In the genomic region with DNA sequence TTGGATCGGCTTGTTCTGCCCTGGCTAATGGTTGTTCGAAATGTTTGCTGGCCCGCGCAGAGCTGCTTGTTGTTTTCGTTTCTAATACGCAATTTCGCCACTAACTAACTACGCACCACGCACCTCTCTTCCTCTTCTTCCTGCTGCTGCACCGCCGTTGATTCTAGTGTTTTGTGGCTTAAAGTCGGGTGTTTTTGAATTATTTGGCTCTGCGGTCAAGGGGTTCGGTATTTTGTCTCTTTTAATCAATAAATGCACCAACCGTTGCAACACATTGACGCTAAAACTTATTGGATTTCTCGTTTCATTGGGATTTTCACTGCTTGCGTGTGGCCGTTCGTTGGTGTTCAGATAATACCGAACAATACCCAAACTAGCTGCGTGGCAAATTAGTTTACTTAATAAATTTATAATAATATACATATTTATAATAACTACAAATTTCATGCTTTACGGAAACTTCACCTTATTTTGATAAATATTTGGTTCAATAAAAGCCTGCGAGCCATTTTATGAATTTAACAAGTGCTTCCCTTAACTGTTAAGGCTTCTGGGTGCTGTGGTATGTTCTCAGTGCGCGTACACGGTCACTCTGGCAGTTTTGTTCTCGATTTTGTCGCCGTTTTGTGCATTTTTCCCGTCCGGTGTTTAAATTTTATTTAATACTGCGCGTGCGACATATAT, we compare ENCODE assay signal across 1 fruit fly cellular context.
TF ChIP-seq lines count a peak whose summit lies in the region.

A gene (minus strand): TSS at position 351 of the 684 bp plus-strand sequence.
A gene (plus strand): TSS at position 571 of the 684 bp plus-strand sequence.

TF ChIP-seq in whole organism, embryonic, 481 proteins besides CTCF, POLR2A, EP300 and RAD21 (continued from another document and continues in another):
- TF ChIP-seq ase (GFP tag; IDR thresholded peaks at IDR 0.05; lab: Robert Waterston, UW) (no peak), rib (GFP tag; IDR thresholded peaks at IDR 0.05; lab: Robert Waterston, UW) (no peak), lbe (GFP tag; optimal IDR thresholded peaks at IDR 0.05; lab: Kevin White, UChicago) (no peak), MTF-1 (GFP tag; optimal IDR thresholded peaks at IDR 0.05; lab: Kevin White, UChicago; ENCODE audit: borderline replicate concordance) (no peak), CG42726 (GFP tag; IDR thresholded peaks at IDR 0.05; lab: Robert Waterston, UW; ENCODE audit: partially characterized antibody) (no peak), CG17385 (GFP tag; optimal IDR thresholded peaks at IDR 0.05; lab: Kevin White, UChicago) (peak; percentile 94), Hsf (GFP tag; optimal IDR thresholded peaks at IDR 0.05; lab: Kevin White, UChicago) (no peak), gsb-n (tag; optimal IDR thresholded peaks at IDR 0.05; lab: Kevin White, UChicago) (peak; percentile 69), CG17612 (GFP tag; IDR thresholded peaks at IDR 0.05; lab: Robert Waterston, UW) (no peak), emc (GFP tag; optimal IDR thresholded peaks at IDR 0.05; lab: Kevin White, UChicago) (no peak), ro (GFP tag; IDR thresholded peaks at IDR 0.05; lab: Robert Waterston, UW) (no peak), CG1529 (GFP tag; optimal IDR thresholded peaks at IDR 0.05; lab: Kevin White, UChicago) (no peak), crc (GFP tag; optimal IDR thresholded peaks at IDR 0.05; lab: Kevin White, UChicago) (no peak), CG31441 (GFP tag; IDR thresholded peaks at IDR 0.05; lab: Robert Waterston, UW) (peak; percentile 54; the same call in 1 of the 2 replicates), CG32772 (GFP tag; IDR thresholded peaks at IDR 0.05; lab: Robert Waterston, UW) (no peak), amos (GFP tag; IDR thresholded peaks at IDR 0.05; lab: Robert Waterston, UW; ENCODE audit: partially characterized antibody) (peak; percentile 27; the same call in 1 of the 2 replicates), ato (GFP tag; IDR thresholded peaks at IDR 0.05; lab: Robert Waterston, UW; ENCODE audit: partially characterized antibody) (no peak), Aef1 (GFP tag; IDR thresholded peaks at IDR 0.05; lab: Robert Waterston, UW) (no peak), jing (GFP tag; optimal IDR thresholded peaks at IDR 0.05; lab: Kevin White, UChicago) (no peak), tna (GFP tag; IDR thresholded peaks at IDR 0.05; lab: Robert Waterston, UW; ENCODE audit: partially characterized antibody) (no peak; the same call in 1 of the 2 replicates), CG6175 (GFP tag; IDR thresholded peaks at IDR 0.05; lab: Robert Waterston, UW) (no peak), Lhr (GFP tag; optimal IDR thresholded peaks at IDR 0.05; lab: Kevin White, UChicago) (peak; percentile 40), az2 (GFP tag; optimal IDR thresholded peaks at IDR 0.05; lab: Kevin White, UChicago) (no peak), Hmr (GFP tag; optimal IDR thresholded peaks at IDR 0.05; lab: Kevin White, UChicago) (peak; percentile 55), CG4707 (GFP tag; optimal IDR thresholded peaks at IDR 0.05; lab: Kevin White, UChicago) (no peak), gfzf (GFP tag; optimal IDR thresholded peaks at IDR 0.05; lab: Kevin White, UChicago) (peak; percentile 82), luna (GFP tag; optimal IDR thresholded peaks at IDR 0.05; lab: Kevin White, UChicago) (no peak), CG3163 (GFP tag; optimal IDR thresholded peaks at IDR 0.05; lab: Kevin White, UChicago) (no peak), bab2 (GFP tag; optimal IDR thresholded peaks at IDR 0.05; lab: Kevin White, UChicago) (no peak), GATAe (GFP tag; conservative IDR thresholded peaks at IDR 0.05; lab: Robert Waterston, UW) (no peak), danr (GFP tag; IDR thresholded peaks at IDR 0.05; lab: Robert Waterston, UW) (no peak), CG3838 (GFP tag; optimal IDR thresholded peaks at IDR 0.05; lab: Kevin White, UChicago) (no peak), fd96Cb (tag; optimal IDR thresholded peaks at IDR 0.05; lab: Kevin White, UChicago) (no peak), dan (GFP tag; IDR thresholded peaks at IDR 0.05; lab: Robert Waterston, UW) (no peak), Opbp (GFP tag; IDR thresholded peaks at IDR 0.05; lab: Robert Waterston, UW; ENCODE audit: partially characterized antibody) (no peak), hkb (optimal IDR thresholded peaks at IDR 0.05; lab: Kevin White, UChicago) (no peak), hkb (GFP tag; IDR thresholded peaks at IDR 0.05; lab: Robert Waterston, UW) (no peak), CG4282 (GFP tag; optimal IDR thresholded peaks at IDR 0.05; lab: Kevin White, UChicago) (no peak), chif (GFP tag; optimal IDR thresholded peaks at IDR 0.05; lab: Kevin White, UChicago) (no peak), CG30431 (GFP tag; optimal IDR thresholded peaks at IDR 0.05; lab: Kevin White, UChicago) (no peak), CG10274 (GFP tag; optimal IDR thresholded peaks at IDR 0.05; lab: Kevin White, UChicago) (no peak), h (optimal IDR thresholded peaks at IDR 0.05; lab: Kevin White, UChicago) (no peak), tap (tag; optimal IDR thresholded peaks at IDR 0.05; lab: Kevin White, UChicago) (no peak), H15 (GFP tag; IDR thresholded peaks at IDR 0.05; lab: Robert Waterston, UW) (no peak), CG2129 (GFP tag; IDR thresholded peaks at IDR 0.05; lab: Robert Waterston, UW; ENCODE audit: partially characterized antibody) (no peak), CG13287 (GFP tag; IDR thresholded peaks at IDR 0.05; lab: Robert Waterston, UW; ENCODE audit: partially characterized antibody) (no peak), p53 (GFP tag; optimal IDR thresholded peaks at IDR 0.05; lab: Kevin White, UChicago) (no peak), B-H2 (GFP tag; optimal IDR thresholded peaks at IDR 0.05; lab: Kevin White, UChicago) (no peak), Neu2 (GFP tag; optimal IDR thresholded peaks at IDR 0.05; lab: Kevin White, UChicago; ENCODE audit: borderline replicate concordance) (no peak), exex (tag; optimal IDR thresholded peaks at IDR 0.05; lab: Kevin White, UChicago) (no peak), CG6765 (GFP tag; optimal IDR thresholded peaks at IDR 0.05; lab: Kevin White, UChicago) (peak; percentile 50), slp2 (GFP tag; optimal IDR thresholded peaks at IDR 0.05; lab: Kevin White, UChicago) (no peak), Rx (GFP tag; IDR thresholded peaks at IDR 0.05; lab: Robert Waterston, UW) (no peak), Dek (tag; optimal IDR thresholded peaks at IDR 0.05; lab: Kevin White, UChicago) (no peak), YL-1 (GFP tag; optimal IDR thresholded peaks at IDR 0.05; lab: Kevin White, UChicago) (peak; percentile 96), CG8765 (GFP tag; IDR thresholded peaks at IDR 0.05; lab: Robert Waterston, UW) (no peak), HLHmδ (GFP tag; optimal IDR thresholded peaks at IDR 0.05; lab: Kevin White, UChicago) (no peak), CG3281 (GFP tag; optimal IDR thresholded peaks at IDR 0.05; lab: Kevin White, UChicago) (peak; percentile 39), CG10267 (tag; optimal IDR thresholded peaks at IDR 0.05; lab: Kevin White, UChicago) (peak; percentile 75), mld (GFP tag; IDR thresholded peaks at IDR 0.05; lab: Robert Waterston, UW; ENCODE audit: partially characterized antibody) (no peak), HHEX (GFP tag; optimal IDR thresholded peaks at IDR 0.05; lab: Kevin White, UChicago) (no peak), crp (GFP tag; optimal IDR thresholded peaks at IDR 0.05; lab: Kevin White, UChicago) (peak in 1 of 2 experiments; percentile 13), Med (GFP tag; lab: Kevin White, UChicago) (no peak), CG10543 (GFP tag; optimal IDR thresholded peaks at IDR 0.05; lab: Kevin White, UChicago) (peak; percentile 39), sens (GFP tag; lab: Kevin White, UChicago) (no peak), unpg (GFP tag; optimal IDR thresholded peaks at IDR 0.05; lab: Kevin White, UChicago) (peak; percentile 20), CG10321 (GFP tag; IDR thresholded peaks at IDR 0.05; lab: Robert Waterston, UW) (no peak), Ravus (GFP tag; IDR thresholded peaks at IDR 0.05; lab: Robert Waterston, UW) (no peak), H2.0 (GFP tag; IDR thresholded peaks at IDR 0.05; lab: Robert Waterston, UW) (no peak), da (GFP tag; optimal IDR thresholded peaks at IDR 0.05; lab: Kevin White, UChicago) (no peak), run (tag; optimal IDR thresholded peaks at IDR 0.05; lab: Kevin White, UChicago) (no peak), ap (GFP tag; IDR thresholded peaks at IDR 0.05; lab: Robert Waterston, UW) (no peak), jigr1 (GFP tag; IDR thresholded peaks at IDR 0.05; lab: Robert Waterston, UW) (no peak), Rfx (GFP tag; IDR thresholded peaks at IDR 0.05; lab: Robert Waterston, UW) (no peak), Chrac-16 (GFP tag; optimal IDR thresholded peaks at IDR 0.05; lab: Kevin White, UChicago) (no peak), dpn (GFP tag; optimal IDR thresholded peaks at IDR 0.05; lab: Kevin White, UChicago) (peak in 1 of 2 experiments; percentile 9), nau (GFP tag; optimal IDR thresholded peaks at IDR 0.05; lab: Kevin White, UChicago) (no peak), bcd (GFP tag; optimal IDR thresholded peaks at IDR 0.05; lab: Kevin White, UChicago) (no peak), CG13296 (GFP tag; optimal IDR thresholded peaks at IDR 0.05; lab: Kevin White, UChicago) (no peak), Hr78 (GFP tag; optimal IDR thresholded peaks at IDR 0.05; lab: Kevin White, UChicago) (no peak), tin (GFP tag; optimal IDR thresholded peaks at IDR 0.05; lab: Kevin White, UChicago) (no peak), Xrp1 (GFP tag; IDR thresholded peaks at IDR 0.05; lab: Robert Waterston, UW) (no peak), org-1 (GFP tag; optimal IDR thresholded peaks at IDR 0.05; lab: Kevin White, UChicago) (no peak), knrl (GFP tag; IDR thresholded peaks at IDR 0.05; lab: Robert Waterston, UW; ENCODE audit: partially characterized antibody) (peak; percentile 41; the same call in 1 of the 3 replicates), pan (optimal IDR thresholded peaks at IDR 0.05; lab: Kevin White, UChicago) (no peak), pan (GFP tag; optimal IDR thresholded peaks at IDR 0.05 in 1 of 2, IDR thresholded peaks at IDR 0.05 in 1 of 2) (no peak), ham (GFP tag; IDR thresholded peaks at IDR 0.05; lab: Robert Waterston, UW) (no peak), Usf (GFP tag; optimal IDR thresholded peaks at IDR 0.05; lab: Kevin White, UChicago) (no peak), Lim3 (GFP tag; IDR thresholded peaks at IDR 0.05; lab: Robert Waterston, UW) (no peak), Fer2 (tag; optimal IDR thresholded peaks at IDR 0.05; lab: Kevin White, UChicago) (no peak), Asciz (GFP tag; optimal IDR thresholded peaks at IDR 0.05; lab: Kevin White, UChicago) (no peak), CG31365 (tag; optimal IDR thresholded peaks at IDR 0.05; lab: Kevin White, UChicago) (no peak), Hey (tag; optimal IDR thresholded peaks at IDR 0.05; lab: Kevin White, UChicago) (no peak), CG4360 (GFP tag; IDR thresholded peaks at IDR 0.05; lab: Robert Waterston, UW) (no peak), CG14965 (GFP tag; optimal IDR thresholded peaks at IDR 0.05; lab: Kevin White, UChicago; ENCODE audit: borderline replicate concordance) (no peak), CG2199 (GFP tag; IDR thresholded peaks at IDR 0.05; lab: Robert Waterston, UW) (no peak), CG18599 (GFP tag; optimal IDR thresholded peaks at IDR 0.05; lab: Kevin White, UChicago) (peak; percentile 26), Sry-β (GFP tag; optimal IDR thresholded peaks at IDR 0.05; lab: Kevin White, UChicago) (peak; percentile 16), Stat92E (GFP tag; optimal IDR thresholded peaks at IDR 0.05; lab: Kevin White, UChicago) (no peak), Tbp (GFP tag; optimal IDR thresholded peaks at IDR 0.05; lab: Kevin White, UChicago) (no peak), seq (GFP tag; IDR thresholded peaks at IDR 0.05; lab: Robert Waterston, UW) (no peak), Fer1 (GFP tag; optimal IDR thresholded peaks at IDR 0.05; lab: Kevin White, UChicago) (peak; percentile 5), scrt (GFP tag; optimal IDR thresholded peaks at IDR 0.05; lab: Kevin White, UChicago) (peak; percentile 54), CG4404 (GFP tag; IDR thresholded peaks at IDR 0.05; lab: Robert Waterston, UW) (no peak), schlank (tag; optimal IDR thresholded peaks at IDR 0.05; lab: Kevin White, UChicago) (no peak), odd (GFP tag; optimal IDR thresholded peaks at IDR 0.05; lab: Kevin White, UChicago) (peak; percentile 48), grau (tag; optimal IDR thresholded peaks at IDR 0.05; lab: Kevin White, UChicago) (peak; percentile 32), CG10431 (GFP tag; optimal IDR thresholded peaks at IDR 0.05; lab: Kevin White, UChicago) (no peak), CG12104 (GFP tag; optimal IDR thresholded peaks at IDR 0.05; lab: Kevin White, UChicago) (no peak), CG1647 (GFP tag; optimal IDR thresholded peaks at IDR 0.05; lab: Kevin White, UChicago) (no peak), zfh2 (GFP tag; optimal IDR thresholded peaks at IDR 0.05; lab: Kevin White, UChicago) (no peak), CG6272 (GFP tag; IDR thresholded peaks at IDR 0.05; lab: Robert Waterston, UW) (no peak), slou (GFP tag; optimal IDR thresholded peaks at IDR 0.05; lab: Kevin White, UChicago) (no peak), br (optimal IDR thresholded peaks at IDR 0.05; lab: Kevin White, UChicago) (no peak), CG2712 (tag; optimal IDR thresholded peaks at IDR 0.05; lab: Kevin White, UChicago) (peak; percentile 60), MESR4 (GFP tag; optimal IDR thresholded peaks at IDR 0.05; lab: Kevin White, UChicago) (peak; percentile 95), Drgx (GFP tag; IDR thresholded peaks at IDR 0.05; lab: Robert Waterston, UW) (no peak), CG11093 (GFP tag; IDR thresholded peaks at IDR 0.05; lab: Robert Waterston, UW) (no peak), CG9797 (GFP tag; optimal IDR thresholded peaks at IDR 0.05; lab: Kevin White, UChicago) (peak; percentile 92), trh (GFP tag; optimal IDR thresholded peaks at IDR 0.05; lab: Kevin White, UChicago) (no peak), CG13775 (GFP tag; optimal IDR thresholded peaks at IDR 0.05; lab: Kevin White, UChicago) (peak; percentile 39), CG6854 (GFP tag; optimal IDR thresholded peaks at IDR 0.05; lab: Kevin White, UChicago) (no peak), HLH4C (GFP tag; IDR thresholded peaks at IDR 0.05; lab: Robert Waterston, UW; ENCODE audit: partially characterized antibody) (no peak), CG10654 (GFP tag; optimal IDR thresholded peaks at IDR 0.05; lab: Kevin White, UChicago) (no peak), fd3F (GFP tag; optimal IDR thresholded peaks at IDR 0.05; lab: Kevin White, UChicago) (no peak), otp (GFP tag; IDR thresholded peaks at IDR 0.05; lab: Robert Waterston, UW) (no peak), Scr (GFP tag; IDR thresholded peaks at IDR 0.05; lab: Robert Waterston, UW; ENCODE audit: partially characterized antibody) (peak; percentile 28; the same call in 1 of the 2 replicates)
